Worm (Caenorhabditis elegans): ENCODE measurements around the gene lge-1.

ce11 chrX:10933308-10934014 is 32.9 kb upstream of the lge-1 start:
- TF ChIP-seq zip-5 (tag; optimal IDR thresholded peaks at IDR 0.05) (no peak), pqm-1 (tag; optimal IDR thresholded peaks at IDR 0.05) (no peak), K02D7.2 (tag; optimal IDR thresholded peaks at IDR 0.05) (no peak), tbx-2 (tag; optimal IDR thresholded peaks at IDR 0.05) (no peak), unc-42 (tag; optimal IDR thresholded peaks at IDR 0.05) (peak; percentile 64), ceh-45 (GFP tag; IDR thresholded peaks at IDR 0.05) (no peak)

Data from whole organism, late embryonic.